Worm (Caenorhabditis elegans): ENCODE data around the gene pezo-1.
"Not testable (repeated sequence)": the region's sequence is repeated elsewhere in the genome, so short reads cannot be mapped to it uniquely, and the experiment has no call there.

Gene pezo-1

DNA sequence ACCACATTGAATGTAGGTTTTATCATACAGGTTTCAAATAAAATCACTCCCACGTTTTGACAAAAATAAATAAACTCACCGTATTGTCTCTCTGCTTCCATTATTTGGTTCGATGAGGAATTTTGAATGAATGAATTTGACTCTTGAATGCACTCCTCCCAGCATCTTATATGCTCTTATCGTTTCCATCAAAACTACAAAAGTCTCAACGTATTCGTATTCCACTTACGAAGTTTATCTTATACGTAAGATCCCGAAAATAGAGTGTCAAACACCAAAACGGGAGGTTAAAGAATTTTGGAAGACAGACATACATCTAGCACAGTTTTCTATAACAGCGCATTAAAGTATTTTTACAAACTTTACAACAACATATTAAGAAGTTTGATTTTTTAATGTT, 72.5 kb downstream of the pezo-1 start, which contains the start of gene nhr-264:
TSS of gene nhr-264 (minus strand) at position 101 of the 400 bp plus-strand sequence.
- not testable (repeated sequence) for TF ChIP-seq ceh-13 (GFP tag; optimal IDR thresholded peaks at IDR 0.05); flt-1 (GFP tag; IDR thresholded peaks at IDR 0.05); ama-1 (optimal IDR thresholded peaks at IDR 0.05)
